Fruit fly (Drosophila melanogaster) whole organism: ENCODE measurements around the gene trbd.

Experiments used
- CG8478 ChIP-seq: fragments of >200 bp; optimal IDR thresholded peaks from 2 replicates; lab custom pipeline; 2018; ENCODE audit warnings: inconsistent platforms
- Dll ChIP-seq: fragments of >200 bp; optimal IDR thresholded peaks from 2 replicates; lab custom pipeline; 2017
- EcR ChIP-seq, 2 experiments: fragments of >200 bp; optimal IDR thresholded peaks; 2 replicates each; lab custom pipeline; 2017; ENCODE audit warnings: missing biosample characterization in 2 of 2, missing genetic modification characterization in 2 of 2, missing genetic modification reagents in 2 of 2
- pan ChIP-seq: fragments of >200 bp; optimal IDR thresholded peaks from 2 replicates; lab custom pipeline; 2017
- psq ChIP-seq: fragments of >200 bp; optimal IDR thresholded peaks from 2 replicates; lab custom pipeline; 2017
- usp ChIP-seq: fragments of >200 bp; optimal IDR thresholded peaks from 2 replicates; lab custom pipeline; 2017; ENCODE audit warnings: missing biosample characterization, missing genetic modification characterization, mixed read lengths

dm6 chr3R:9735151-9735550, 24.3 kb upstream of the trbd start:
- no peak for TF ChIP-seq usp (GFP tag; lab: Kevin White, UChicago)
- TF ChIP-seq CG8478 (lab: Kevin White, UChicago) = no peak
- no peak for TF ChIP-seq psq
- no peak for TF ChIP-seq EcR (GFP tag; optimal IDR thresholded peaks at IDR 0.05; lab: Kevin White, UChicago)
- TF ChIP-seq Dll = no peak
- no peak for TF ChIP-seq pan (lab: Kevin White, UChicago)
